Fruit fly (Drosophila melanogaster) whole organism, embryonic: ENCODE data around the gene CG43345.

Experiments used
- Atf-2 ChIP-seq: fragments of 200-800 bp; sonication (Bioruptor generic); optimal IDR thresholded peaks from 2 replicates; lab custom pipeline; 2016; ENCODE audit warnings: missing biosample characterization, missing genetic modification characterization
- BEAF-32 ChIP-seq: fragments of 200-800 bp; sonication (Bioruptor generic); optimal IDR thresholded peaks from 3 replicates; lab custom pipeline; 2017; ENCODE audit warnings: missing biosample characterization, missing genetic modification characterization, mild to moderate bottlenecking, moderate library complexity, missing genetic modification reagents
- C15 ChIP-seq: fragments of 200-800 bp; sonication (Bioruptor generic); IDR thresholded peaks from 3 replicates; pipeline ENCODE4 v1.3.6; 2022; ENCODE audit warnings: missing biosample characterization, missing genetic modification characterization
- CG10462 ChIP-seq: fragments of 200-800 bp; sonication (Bioruptor generic); optimal IDR thresholded peaks from 2 replicates; lab custom pipeline; 2016; ENCODE audit warnings: missing biosample characterization, missing genetic modification characterization
- CG10979 ChIP-seq: fragments of 200-800 bp; sonication (Bioruptor generic); optimal IDR thresholded peaks from 2 replicates; lab custom pipeline; 2018; ENCODE audit warnings: missing biosample characterization, mild to moderate bottlenecking, missing genetic modification characterization, moderate library complexity
- CG12071 ChIP-seq: fragments of 200-800 bp; sonication (Bioruptor generic); optimal IDR thresholded peaks from 3 replicates; lab custom pipeline; 2018; ENCODE audit warnings: missing biosample characterization, mild to moderate bottlenecking, missing genetic modification characterization
- CG13424 ChIP-seq: fragments of 200-800 bp; sonication (Bioruptor generic); optimal IDR thresholded peaks from 2 replicates; lab custom pipeline; 2019; ENCODE audit warnings: missing biosample characterization, mild to moderate bottlenecking, missing genetic modification characterization, moderate library complexity
- CG14441 ChIP-seq: fragments of 200-800 bp; sonication (Bioruptor generic); IDR thresholded peaks from 2 replicates; pipeline ENCODE4 v1.3.6; 2022; ENCODE audit warnings: missing biosample characterization, missing genetic modification characterization
- CG14667 ChIP-seq: fragments of 200-800 bp; sonication (Bioruptor generic); IDR thresholded peaks from 2 replicates; pipeline ENCODE4 v1.3.6; 2022; ENCODE audit warnings: missing biosample characterization, missing genetic modification characterization
- CG17186 ChIP-seq: fragments of 200-800 bp; sonication (Bioruptor generic); optimal IDR thresholded peaks from 3 replicates; lab custom pipeline; 2017; ENCODE audit warnings: missing biosample characterization, missing genetic modification reagents, missing genetic modification characterization
- CG17359 ChIP-seq: fragments of 200-800 bp; sonication (Bioruptor generic); optimal IDR thresholded peaks from 3 replicates; lab custom pipeline; 2018; ENCODE audit warnings: missing biosample characterization, mild to moderate bottlenecking, missing genetic modification characterization, moderate library complexity
- CG18619 ChIP-seq: fragments of 200-800 bp; sonication (Bioruptor generic); optimal IDR thresholded peaks from 3 replicates; lab custom pipeline; 2017; ENCODE audit warnings: missing biosample characterization, mild to moderate bottlenecking, missing genetic modification characterization
- CG18764 ChIP-seq: fragments of 200-800 bp; sonication (Bioruptor generic); optimal IDR thresholded peaks from 3 replicates; lab custom pipeline; 2016; ENCODE audit warnings: missing biosample characterization, missing genetic modification characterization
- CG31388 ChIP-seq: fragments of 200-800 bp; sonication (Bioruptor generic); optimal IDR thresholded peaks from 2 replicates; lab custom pipeline; 2016; ENCODE audit warnings: missing biosample characterization, missing genetic modification characterization
- CG32772 ChIP-seq: fragments of 200-800 bp; sonication (Bioruptor generic); IDR thresholded peaks from 2 replicates; pipeline ENCODE4 v1.3.6; 2022; ENCODE audit warnings: missing biosample characterization, missing genetic modification characterization
- CG33213 ChIP-seq: fragments of 200-800 bp; sonication (Bioruptor generic); optimal IDR thresholded peaks from 3 replicates; lab custom pipeline; 2016; ENCODE audit warnings: missing biosample characterization, missing genetic modification characterization
- CG34422 ChIP-seq: fragments of 200-800 bp; sonication (Bioruptor generic); IDR thresholded peaks from 3 replicates; pipeline ENCODE4 v1.3.6; 2022; ENCODE audit warnings: missing biosample characterization, missing genetic modification characterization
- CG3995 ChIP-seq: fragments of 200-800 bp; sonication (Bioruptor generic); optimal IDR thresholded peaks from 3 replicates; lab custom pipeline; 2016; ENCODE audit warnings: missing biosample characterization, missing genetic modification characterization
- CG4328 ChIP-seq: fragments of 200-800 bp; sonication (Bioruptor generic); optimal IDR thresholded peaks from 3 replicates; lab custom pipeline; 2017; ENCODE audit warnings: missing biosample characterization, missing genetic modification reagents, missing genetic modification characterization
- CG4820 ChIP-seq: fragments of 200-800 bp; sonication (Bioruptor generic); optimal IDR thresholded peaks from 3 replicates; lab custom pipeline; 2016; ENCODE audit warnings: missing biosample characterization, missing genetic modification characterization
- CG5953 ChIP-seq: fragments of 200-800 bp; sonication (Bioruptor generic); IDR thresholded peaks from 2 replicates; pipeline ENCODE4 v1.3.6; 2022; ENCODE audit warnings: missing biosample characterization, missing genetic modification characterization
- CG6683 ChIP-seq: fragments of 200-800 bp; sonication (Bioruptor generic); optimal IDR thresholded peaks from 2 replicates; lab custom pipeline; 2017; ENCODE audit warnings: missing biosample characterization, mild to moderate bottlenecking, missing genetic modification characterization, missing genetic modification reagents
- CG6854 ChIP-seq: fragments of 200-800 bp; sonication (Bioruptor generic); optimal IDR thresholded peaks from 3 replicates; lab custom pipeline; 2017; ENCODE audit warnings: missing biosample characterization, mild to moderate bottlenecking, missing genetic modification characterization
- CG8478 ChIP-seq: fragments of >200 bp; optimal IDR thresholded peaks from 2 replicates; lab custom pipeline; 2018
- Dad ChIP-seq: fragments of 200-800 bp; sonication (Bioruptor generic); optimal IDR thresholded peaks from 3 replicates; lab custom pipeline; 2016; ENCODE audit warnings: missing biosample characterization, missing genetic modification characterization
- Dbx ChIP-seq: fragments of 200-800 bp; sonication (Bioruptor generic); IDR thresholded peaks from 3 replicates; pipeline ENCODE4 v1.3.6; 2022; ENCODE audit warnings: missing biosample characterization, missing genetic modification characterization
- Dll ChIP-seq: fragments of 200-800 bp; sonication (Bioruptor generic); IDR thresholded peaks from 4 replicates; pipeline ENCODE4 v1.3.6; 2022; ENCODE audit warnings: missing biosample characterization, missing genetic modification characterization; ENCODE audit not compliant: partially characterized antibody
- Ets65A ChIP-seq: fragments of 200-800 bp; sonication (Bioruptor generic); peaks from one replicate; lab custom pipeline; 2016; ENCODE audit warnings: missing biosample characterization, missing genetic modification characterization
- Ets97D ChIP-seq: fragments of 200-800 bp; sonication (Bioruptor generic); optimal IDR thresholded peaks from 3 replicates; lab custom pipeline; 2016; ENCODE audit warnings: missing biosample characterization, missing genetic modification characterization
- H2.0 ChIP-seq: fragments of 200-800 bp; sonication (Bioruptor generic); IDR thresholded peaks from 2 replicates; pipeline ENCODE4 v1.3.6; 2022; ENCODE audit warnings: missing biosample characterization, missing genetic modification characterization
- HHEX ChIP-seq: fragments of 200-800 bp; sonication (Bioruptor generic); optimal IDR thresholded peaks from 3 replicates; lab custom pipeline; 2017; ENCODE audit warnings: missing biosample characterization, mild to moderate bottlenecking, missing genetic modification characterization, missing genetic modification reagents
- Hr51 ChIP-seq, 2 experiments: fragments of 200-800 bp; sonication (Bioruptor generic); optimal IDR thresholded peaks; 2 replicates in 1 of 2; 3 replicates in 1 of 2; lab custom pipeline; 2016 to 2018; ENCODE audit warnings: missing biosample characterization in 2 of 2, missing genetic modification characterization in 2 of 2, mild to moderate bottlenecking in 1 of 2, moderate library complexity in 1 of 2
- Lpt ChIP-seq: fragments of >200 bp; optimal IDR thresholded peaks from 2 replicates; lab custom pipeline; 2018; ENCODE audit warnings: missing biosample characterization, missing genetic modification characterization
- NFAT ChIP-seq: fragments of 200-800 bp; sonication (Bioruptor generic); IDR thresholded peaks from 2 replicates; pipeline ENCODE4 v1.3.6; 2022; ENCODE audit warnings: missing biosample characterization, missing genetic modification characterization
- Oaz ChIP-seq: fragments of 200-800 bp; sonication (Bioruptor generic); IDR thresholded peaks from 2 replicates; pipeline ENCODE4 v1.3.6; 2022; ENCODE audit warnings: missing biosample characterization, missing genetic modification characterization
- Oli ChIP-seq: fragments of 200-800 bp; sonication (Bioruptor generic); optimal IDR thresholded peaks from 2 replicates; lab custom pipeline; 2018; ENCODE audit warnings: missing biosample characterization, mild to moderate bottlenecking, missing genetic modification characterization, moderate library complexity
- bowl ChIP-seq: fragments of 200-800 bp; sonication (Bioruptor generic); IDR thresholded peaks from 2 replicates; pipeline ENCODE4 v1.3.6; 2022; ENCODE audit warnings: missing biosample characterization, missing genetic modification characterization
- chif ChIP-seq, 2 experiments: fragments of 200-800 bp; sonication (Bioruptor generic); optimal IDR thresholded peaks; 3 replicates each; lab custom pipeline; 2016; ENCODE audit warnings: missing biosample characterization in 2 of 2, missing genetic modification characterization in 2 of 2
- dmrt99B ChIP-seq: fragments of 200-800 bp; sonication (Bioruptor generic); optimal IDR thresholded peaks from 2 replicates; lab custom pipeline; 2018; ENCODE audit warnings: missing biosample characterization, mild to moderate bottlenecking, missing genetic modification characterization, moderate library complexity
- lab ChIP-seq: fragments of 200-800 bp; sonication (Bioruptor generic); optimal IDR thresholded peaks from 3 replicates; lab custom pipeline; 2017; ENCODE audit warnings: missing biosample characterization, missing genetic modification characterization, mild to moderate bottlenecking, moderate library complexity, missing genetic modification reagents
- mld ChIP-seq: fragments of 200-800 bp; sonication (Bioruptor generic); IDR thresholded peaks from 3 replicates; pipeline ENCODE4 v1.3.6; 2022; ENCODE audit warnings: missing biosample characterization, missing genetic modification characterization; ENCODE audit not compliant: partially characterized antibody
- nom ChIP-seq: fragments of 200-800 bp; sonication (Bioruptor generic); optimal IDR thresholded peaks from 2 replicates; lab custom pipeline; 2017; ENCODE audit warnings: missing biosample characterization, missing genetic modification characterization, mild to moderate bottlenecking, moderate library complexity, missing genetic modification reagents
- org-1 ChIP-seq: fragments of 200-800 bp; sonication (Bioruptor generic); optimal IDR thresholded peaks from 2 replicates; lab custom pipeline; 2017; ENCODE audit warnings: missing biosample characterization, missing genetic modification characterization
- pan ChIP-seq, 4 experiments: fragments of >200 bp in 3 of 4; fragments of 200-800 bp in 1 of 4; sonication (Bioruptor generic) in 1 of 4; optimal IDR thresholded peaks in 3 of 4; IDR thresholded peaks in 1 of 4; 2 replicates each; pipeline versions ENCODE4 v1.3.6 to Lab custom; 2017 to 2022; ENCODE audit warnings: missing biosample characterization in 2 of 4, missing genetic modification characterization in 2 of 4, mixed read lengths in 1 of 4
- pum ChIP-seq: fragments of 200-800 bp; sonication (Bioruptor generic); optimal IDR thresholded peaks from 2 replicates; lab custom pipeline; 2016; ENCODE audit warnings: missing biosample characterization, missing genetic modification characterization
- sc ChIP-seq, 3 experiments: fragments of >200 bp in 2 of 3; fragments of 200-800 bp in 1 of 3; sonication (Bioruptor generic) in 1 of 3; optimal IDR thresholded peaks; 2 replicates in 2 of 3; 3 replicates in 1 of 3; lab custom pipeline; 2017; ENCODE audit warnings: mild to moderate bottlenecking in 1 of 3, missing biosample characterization in 1 of 3, missing genetic modification characterization in 1 of 3, missing genetic modification reagents in 1 of 3
- sens ChIP-seq: fragments of 200-800 bp; sonication (Bioruptor generic); peaks from one replicate; lab custom pipeline; 2016; ENCODE audit warnings: missing biosample characterization, missing genetic modification characterization
- vvl ChIP-seq: fragments of 200-800 bp; sonication (Bioruptor generic); IDR thresholded peaks from 2 replicates; pipeline ENCODE4 v1.3.6; 2022; ENCODE audit warnings: missing biosample characterization, missing genetic modification characterization
- wor ChIP-seq: fragments of 200-800 bp; sonication (Bioruptor generic); IDR thresholded peaks from 2 replicates; pipeline ENCODE4 v1.3.6; 2022; ENCODE audit warnings: missing biosample characterization, missing genetic modification characterization

CG43345 gene

DNA sequence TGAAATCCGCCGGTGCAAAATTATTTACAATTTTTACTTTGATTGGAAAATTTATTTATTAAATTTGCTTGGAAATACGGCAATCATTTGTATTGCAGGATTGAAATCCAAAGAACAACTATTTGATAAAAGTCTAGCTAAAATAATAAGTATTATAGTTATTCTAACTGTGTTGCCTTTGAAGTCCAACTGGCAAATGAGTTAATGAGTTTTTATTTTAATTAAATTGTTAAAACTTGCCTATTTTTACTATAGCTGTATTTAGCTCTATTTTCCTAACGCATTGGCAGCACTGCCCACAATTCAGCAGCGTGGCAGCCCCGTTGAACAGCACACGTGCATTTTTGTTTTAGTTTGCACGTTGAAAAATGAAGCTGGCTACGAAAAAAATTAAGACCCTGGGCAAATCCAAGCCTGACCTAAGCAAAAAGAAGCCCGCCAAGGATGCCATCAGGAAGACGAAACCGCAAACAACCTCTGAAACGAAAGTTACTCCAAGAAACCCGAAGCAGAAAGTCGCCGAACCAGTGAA is 5.0 kb downstream of the CG43345 start, which contains the start of gene Noc2 (continued):
- TF ChIP-seq CG10462 (GFP tag; lab: Kevin White, UChicago), result peak; percentile 6
- TF ChIP-seq CG18764, result peak; percentile 21
- peak; percentile 22 for TF ChIP-seq CG4820 (GFP tag; lab: Kevin White, UChicago)
- peak; percentile 66 for TF ChIP-seq lab (GFP tag; lab: Kevin White, UChicago)
- peak; percentile 52; the same call in 1 of the 2 replicates for TF ChIP-seq H2.0 (GFP tag; lab: Robert Waterston, UW)
- no peak for TF ChIP-seq Lpt (GFP tag; lab: Kevin White, UChicago)
- TF ChIP-seq CG18619 (GFP tag; lab: Kevin White, UChicago), result peak; percentile 43
- no peak for TF ChIP-seq C15 (GFP tag; lab: Robert Waterston, UW)
- peak in 1 of 2 experiments; percentile 43 for TF ChIP-seq Hr51 (GFP tag; optimal IDR thresholded peaks at IDR 0.05; lab: Kevin White, UChicago)
- TF ChIP-seq Dad (GFP tag; lab: Kevin White, UChicago), result no peak
- TF ChIP-seq Ets65A, result peak; percentile 74
- TF ChIP-seq NFAT (GFP tag; lab: Robert Waterston, UW), result peak; percentile 44; the same call in 1 of the 2 replicates
- TF ChIP-seq sens (GFP tag; lab: Kevin White, UChicago), result peak; percentile 39
- TF ChIP-seq Oli, result peak; percentile 14
- no peak for TF ChIP-seq mld
- peak; percentile 20; the same call in 1 of the 2 replicates for TF ChIP-seq vvl (GFP tag; lab: Robert Waterston, UW)
- TF ChIP-seq CG10979 (tag; lab: Kevin White, UChicago), result peak; percentile 36
- TF ChIP-seq sc (optimal IDR thresholded peaks at IDR 0.05; lab: Kevin White, UChicago), result no peak
- peak; percentile 6 for TF ChIP-seq sc (GFP tag; optimal IDR thresholded peaks at IDR 0.05; lab: Kevin White, UChicago)
- no peak for TF ChIP-seq Oaz
- TF ChIP-seq pum (GFP tag; lab: Kevin White, UChicago), result peak; percentile 51
- peak; percentile 60; the same call in 2 of the 3 replicates for TF ChIP-seq CG34422 (GFP tag; lab: Robert Waterston, UW)
- peak in 1 of 2 experiments; percentile 17 for TF ChIP-seq chif (GFP tag; optimal IDR thresholded peaks at IDR 0.05; lab: Kevin White, UChicago)
- TF ChIP-seq CG12071 (GFP tag; lab: Kevin White, UChicago), result no peak
- peak; percentile 49 for TF ChIP-seq HHEX (GFP tag; lab: Kevin White, UChicago)
- TF ChIP-seq CG6854 (GFP tag; lab: Kevin White, UChicago), result no peak
- peak; percentile 31 for TF ChIP-seq dmrt99B (tag; lab: Kevin White, UChicago)
- TF ChIP-seq nom (GFP tag; lab: Kevin White, UChicago), result no peak
- peak; percentile 58 for TF ChIP-seq CG4328 (GFP tag; lab: Kevin White, UChicago)
- TF ChIP-seq pan (optimal IDR thresholded peaks at IDR 0.05; lab: Kevin White, UChicago), result no peak
- TF ChIP-seq pan (GFP tag; optimal IDR thresholded peaks at IDR 0.05 in 1 of 2, IDR thresholded peaks at IDR 0.05 in 1 of 2), result peak in 1 of 2 experiments; percentile 53
- peak; percentile 23 for TF ChIP-seq BEAF-32 (GFP tag; lab: Kevin White, UChicago)
- TF ChIP-seq CG14667 (GFP tag; lab: Robert Waterston, UW), result peak; percentile 43
- TF ChIP-seq CG32772 (GFP tag; lab: Robert Waterston, UW), result peak; percentile 35; the same call in 1 of the 2 replicates
- no peak for TF ChIP-seq wor (GFP tag; lab: Robert Waterston, UW)
- TF ChIP-seq org-1 (GFP tag; lab: Kevin White, UChicago), result no peak
- TF ChIP-seq Dbx (GFP tag; lab: Robert Waterston, UW), result 0 out of 3 replicates have a peak, but pooled peaks have one; percentile 44
- TF ChIP-seq CG5953 (GFP tag; lab: Robert Waterston, UW), result no peak
- no peak for TF ChIP-seq CG17186 (GFP tag; lab: Kevin White, UChicago)
- no peak for TF ChIP-seq Dll (GFP tag; lab: Robert Waterston, UW)
- peak; percentile 30 for TF ChIP-seq Ets97D
- TF ChIP-seq CG14441 (GFP tag; lab: Robert Waterston, UW), result peak; percentile 62
- TF ChIP-seq CG6683 (GFP tag; lab: Kevin White, UChicago), result no peak
- peak; percentile 64 for TF ChIP-seq CG13424 (tag; lab: Kevin White, UChicago)
- peak; percentile 8 for TF ChIP-seq CG31388 (GFP tag; lab: Kevin White, UChicago)
- peak; percentile 7 for TF ChIP-seq CG17359 (tag; lab: Kevin White, UChicago)
- TF ChIP-seq CG3995, result no peak
- no peak for TF ChIP-seq bowl (GFP tag; lab: Robert Waterston, UW)
- peak; percentile 45 for TF ChIP-seq CG33213
- no peak for TF ChIP-seq CG8478 (lab: Kevin White, UChicago)
- TF ChIP-seq Atf-2 (GFP tag; lab: Kevin White, UChicago), result no peak
